Worm (Caenorhabditis elegans) whole organism, young adult: Measurements from ENCODE around the gene wdr-37.

Experiments used
- B0336.3 ChIP-seq: fragments of 200-800 bp; sonication (Bioruptor generic); IDR thresholded peaks from 2 replicates; pipeline ENCODE4 v1.3.6; 2022; ENCODE audit warnings: missing genetic modification characterization, missing compliant biosample characterization
- C06A6.2 ChIP-seq: fragments of 200-800 bp; sonication (Bioruptor generic); conservative IDR thresholded peaks from 2 replicates; pipeline ENCODE4 v1.3.6; 2022; ENCODE audit warnings: missing genetic modification characterization, missing compliant biosample characterization
- F33H1.4 ChIP-seq: fragments of 200-800 bp; sonication (Bioruptor generic); IDR thresholded peaks from 2 replicates; pipeline ENCODE4 v1.3.6; 2022; ENCODE audit warnings: missing genetic modification reagents, missing genetic modification characterization, missing compliant biosample characterization
- ceh-58 ChIP-seq: fragments of 200-800 bp; sonication (Bioruptor generic); IDR thresholded peaks from 2 replicates; pipeline ENCODE4 v1.3.6; 2022; ENCODE audit warnings: missing genetic modification characterization, missing compliant biosample characterization
- hlh-26 ChIP-seq: fragments of 200-800 bp; sonication (Bioruptor generic); conservative IDR thresholded peaks from 2 replicates; pipeline ENCODE4 v1.3.6; 2022; ENCODE audit warnings: missing genetic modification reagents, missing genetic modification characterization, missing compliant biosample characterization
- hmg-20 ChIP-seq: fragments of 200-800 bp; sonication (Bioruptor generic); IDR thresholded peaks from 2 replicates; pipeline ENCODE4 v1.3.6; 2022; ENCODE audit warnings: missing genetic modification reagents, missing genetic modification characterization, missing compliant biosample characterization
- nfya-1 ChIP-seq: sonication (generic microtip); optimal IDR thresholded peaks from 2 replicates; lab custom pipeline; 2017; ENCODE audit warnings: antibody characterized with exemption, missing compliant biosample characterization, missing genetic modification characterization, borderline replicate concordance; ENCODE audit not compliant: insufficient read depth
- nhr-179 ChIP-seq: sonication (generic microtip); optimal IDR thresholded peaks from 2 replicates; lab custom pipeline; 2016; ENCODE audit warnings: mild to moderate bottlenecking, missing genetic modification characterization, missing compliant biosample characterization
- pha-4 ChIP-seq: fragments of 150-350 bp; sonication (generic microtip); optimal IDR thresholded peaks from 2 replicates; lab custom pipeline; 2014; ENCODE audit warnings: missing biosample characterization, missing genetic modification reagents, missing genetic modification characterization
- sptf-2 ChIP-seq: fragments of 200-800 bp; sonication (Bioruptor generic); optimal IDR thresholded peaks from 2 replicates; lab custom pipeline; 2018; ENCODE audit warnings: mild to moderate bottlenecking, missing genetic modification characterization, missing compliant biosample characterization
- unc-62 ChIP-seq: fragments of 150-350 bp; optimal IDR thresholded peaks from 2 replicates; lab custom pipeline; 2014; ENCODE audit warnings: missing biosample characterization, missing genetic modification reagents, missing genetic modification characterization

DNA sequence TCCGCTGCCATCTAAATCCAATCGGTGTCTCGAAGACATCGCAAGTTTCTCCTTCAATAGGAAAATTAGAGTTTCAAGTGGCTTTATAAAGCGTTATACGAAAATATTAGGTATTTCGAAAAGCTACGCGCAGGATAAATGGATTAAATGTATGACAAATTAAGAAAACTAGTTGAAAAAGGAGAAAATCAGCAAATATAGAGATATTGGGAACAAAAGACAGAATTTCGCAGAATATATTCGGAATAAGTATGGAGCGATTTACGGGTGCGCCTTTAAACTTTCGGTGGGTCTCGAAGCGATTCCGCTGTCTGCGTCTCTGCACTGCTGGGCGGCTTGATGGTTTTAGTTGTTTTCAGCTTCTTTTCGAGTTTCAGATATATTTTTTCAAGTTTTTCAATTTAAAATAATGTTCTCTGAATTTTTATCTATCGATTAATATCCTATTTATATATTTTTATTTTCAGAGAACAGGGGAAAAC is 8.1 kb downstream of the wdr-37 start, which contains the start of the genes ddx-15 and ucr-1:
- TF ChIP-seq nhr-179 (tag; lab: Kevin White, UChicago) = no peak
- TF ChIP-seq ceh-58 = no peak
- TF ChIP-seq hmg-20 (GFP tag; lab: Robert Waterston, UW) = no peak
- TF ChIP-seq nfya-1 (tag; lab: Kevin White, UChicago) = no peak
- TF ChIP-seq F33H1.4 (GFP tag; lab: Robert Waterston, UW) = peak; percentile 96
- no peak for TF ChIP-seq B0336.3 (GFP tag; lab: Robert Waterston, UW)
- TF ChIP-seq C06A6.2 (GFP tag; lab: Robert Waterston, UW) = no peak
- no peak for TF ChIP-seq pha-4 (tag; lab: Kevin White, UChicago)
- no peak for TF ChIP-seq hlh-26
- TF ChIP-seq unc-62 (GFP tag; lab: Kevin White, UChicago) = no peak
- no peak for TF ChIP-seq sptf-2
